Fruit fly (Drosophila melanogaster) ovary, adult (tissue): ENCODE data around the gene Spn.

Experiments
- CG17801 ChIP-seq: fragments of 200-800 bp; optimal IDR thresholded peaks from 2 replicates; lab custom pipeline; 2019; ENCODE audit warnings: missing biosample characterization, mild to moderate bottlenecking, missing genetic modification characterization, moderate library complexity; ENCODE audit not compliant: partially characterized antibody

The Spn gene

dm6 chr3L:2466411-2467015 lies 87.6 kb downstream of the Spn start:
- peak; percentile 56 for TF ChIP-seq CG17801

- no peak for TF ChIP-seq CG17801
These were observed 92.1 kb downstream of the Spn start for dm6 chr3L:2462017-2462416.

dm6 chr3L:2458763-2459162 lies 95.3 kb downstream of the Spn start:
- no peak for TF ChIP-seq CG17801

- no peak for TF ChIP-seq CG17801
These were observed 96.4 kb downstream of the Spn start for dm6 chr3L:2457557-2458240.

- TF ChIP-seq CG17801: no peak
These were observed 97.2 kb downstream of the Spn start for dm6 chr3L:2456868-2457267.
